Fruit fly (Drosophila melanogaster): Measurements from ENCODE around the gene bur.

Gene bur

DNA sequence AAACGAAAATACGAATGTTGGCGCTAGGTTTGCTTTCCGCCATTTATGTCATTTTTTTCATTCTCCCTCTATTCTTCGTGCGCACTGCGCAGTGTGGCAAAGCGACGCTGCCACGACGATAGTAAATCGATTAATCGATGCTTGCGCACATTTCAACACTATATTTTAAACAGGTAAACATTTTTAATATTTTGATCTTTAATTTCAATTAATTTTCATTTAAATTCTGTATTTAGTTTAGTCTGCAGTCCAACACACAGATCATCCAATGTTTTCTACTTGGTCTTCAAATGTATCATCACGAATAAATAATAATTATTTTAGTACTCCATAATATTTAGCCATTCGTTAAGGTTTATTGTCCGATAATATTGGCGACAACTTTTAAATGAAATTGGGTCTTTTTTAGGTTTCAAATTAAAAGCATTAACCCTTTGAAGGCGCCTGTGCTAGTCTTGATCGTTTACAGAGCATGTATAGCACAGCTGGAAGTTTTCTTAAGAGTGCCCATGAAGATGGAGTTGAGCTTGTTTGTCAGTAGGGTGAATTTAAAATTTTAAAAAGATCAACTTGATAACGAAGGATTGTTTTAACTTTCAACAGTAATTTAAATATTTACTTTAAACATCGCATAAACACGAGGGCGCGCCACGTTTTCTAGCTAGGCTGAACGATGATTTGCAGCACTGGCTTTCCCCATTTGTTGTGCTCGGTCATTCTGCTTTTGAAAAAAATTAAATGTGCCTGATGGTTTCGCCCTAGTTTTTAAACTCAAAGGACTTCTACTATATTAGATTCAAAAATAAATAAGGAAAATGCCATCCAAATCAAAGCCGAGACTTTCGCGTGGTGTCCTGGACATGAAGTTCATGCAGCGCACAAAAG is 23.1 kb downstream of the bur start, which contains the start of the genes Mpp6 and E2f2 (continued):
- TF ChIP-seq CG14050 (GFP tag; IDR thresholded peaks at IDR 0.05) (no peak), Atf6 (GFP tag; IDR thresholded peaks at IDR 0.05) (0 out of 2 replicates have a peak, but pooled peaks have one; percentile 23), CG2712 (tag; optimal IDR thresholded peaks at IDR 0.05) (peak; percentile 13), CG4707 (GFP tag; optimal IDR thresholded peaks at IDR 0.05) (no peak), CG18476 (GFP tag; optimal IDR thresholded peaks at IDR 0.05) (no peak), CG17385 (GFP tag; optimal IDR thresholded peaks at IDR 0.05) (peak; percentile 4), bbx (GFP tag; IDR thresholded peaks at IDR 0.05; ENCODE audit: partially characterized antibody) (peak; percentile 93), CG17328 (GFP tag; IDR thresholded peaks at IDR 0.05) (no peak), fd102C (GFP tag; optimal IDR thresholded peaks at IDR 0.05) (no peak), NfI (GFP tag; optimal IDR thresholded peaks at IDR 0.05) (peak; percentile 57), B-H1 (GFP tag; IDR thresholded peaks at IDR 0.05) (no peak), CG4328 (GFP tag; optimal IDR thresholded peaks at IDR 0.05) (no peak), CG3065 (GFP tag; optimal IDR thresholded peaks at IDR 0.05) (no peak), ssp (GFP tag; IDR thresholded peaks at IDR 0.05) (no peak), Hsf (GFP tag; optimal IDR thresholded peaks at IDR 0.05) (peak; percentile 24), Ssrp (tag; optimal IDR thresholded peaks at IDR 0.05) (no peak), so (GFP tag; IDR thresholded peaks at IDR 0.05) (no peak), kni (GFP tag; optimal IDR thresholded peaks at IDR 0.05) (no peak), vfl (GFP tag; optimal IDR thresholded peaks at IDR 0.05) (peak; percentile 4), B-H2 (GFP tag; optimal IDR thresholded peaks at IDR 0.05) (peak; percentile 61), CG10431 (GFP tag; optimal IDR thresholded peaks at IDR 0.05) (no peak), CoRest (tag; optimal IDR thresholded peaks at IDR 0.05) (peak; percentile 22), CG17612 (GFP tag; IDR thresholded peaks at IDR 0.05) (peak; percentile 3; the same call in 1 of the 2 replicates), CG12299 (tag; optimal IDR thresholded peaks at IDR 0.05) (no peak), YL-1 (GFP tag; optimal IDR thresholded peaks at IDR 0.05) (peak; percentile 68), CG9932 (GFP tag; IDR thresholded peaks at IDR 0.05) (peak; percentile 91), CG13424 (tag; optimal IDR thresholded peaks at IDR 0.05) (no peak), kay (GFP tag; optimal IDR thresholded peaks at IDR 0.05) (no peak), ken (GFP tag; IDR thresholded peaks at IDR 0.05) (peak; percentile 75), CG12744 (GFP tag; optimal IDR thresholded peaks at IDR 0.05) (no peak), knrl (GFP tag; IDR thresholded peaks at IDR 0.05; ENCODE audit: partially characterized antibody) (peak; percentile 84), CG17829 (tag; optimal IDR thresholded peaks at IDR 0.05) (peak; percentile 5), ATbp (GFP tag; optimal IDR thresholded peaks at IDR 0.05) (no peak), Hey (tag; optimal IDR thresholded peaks at IDR 0.05) (no peak), CG13894 (tag; optimal IDR thresholded peaks at IDR 0.05) (no peak), CG13287 (GFP tag; IDR thresholded peaks at IDR 0.05; ENCODE audit: partially characterized antibody) (peak; percentile 79), CG6791 (GFP tag; IDR thresholded peaks at IDR 0.05; ENCODE audit: partially characterized antibody) (peak; percentile 89), luna (GFP tag; optimal IDR thresholded peaks at IDR 0.05) (no peak), vnd (GFP tag; IDR thresholded peaks at IDR 0.05; ENCODE audit: partially characterized antibody) (peak; percentile 79), CG10366 (GFP tag; IDR thresholded peaks at IDR 0.05) (no peak), H2.0 (GFP tag; IDR thresholded peaks at IDR 0.05) (peak; percentile 15; the same call in 1 of the 2 replicates), lbe (GFP tag; optimal IDR thresholded peaks at IDR 0.05) (peak; percentile 35), CG13123 (GFP tag; optimal IDR thresholded peaks at IDR 0.05) (no peak), Elba2 (GFP tag; optimal IDR thresholded peaks at IDR 0.05) (no peak), Bgb (GFP tag; IDR thresholded peaks at IDR 0.05; ENCODE audit: partially characterized antibody) (peak; percentile 89), HmgD (GFP tag; optimal IDR thresholded peaks at IDR 0.05) (no peak), E2f1 (GFP tag; IDR thresholded peaks at IDR 0.05) (no peak), jing (GFP tag; optimal IDR thresholded peaks at IDR 0.05) (no peak)

Measured in whole organism, embryonic.